Worm (Caenorhabditis elegans): ENCODE measurements around the gene B0334.5.

DNA sequence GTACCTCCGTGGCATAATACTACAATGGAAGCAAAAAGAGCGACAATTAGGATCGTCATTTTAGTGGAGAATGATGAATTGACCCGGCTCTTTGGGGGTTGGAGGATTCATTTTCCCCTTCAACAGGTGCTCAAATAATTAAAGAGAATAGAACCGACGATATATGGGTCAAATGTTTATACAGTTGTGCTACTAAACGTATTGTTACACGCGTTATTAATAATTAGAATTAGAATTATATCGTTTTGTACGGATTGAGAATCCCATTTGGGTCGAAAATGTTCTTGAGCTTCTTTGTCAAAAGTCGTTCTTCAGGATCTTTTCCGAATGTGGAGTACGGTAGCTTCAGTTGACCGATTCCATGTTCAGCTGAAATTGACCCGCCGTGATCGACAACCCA lies 41.3 kb downstream of the B0334.5 start, which contains the start of gene Y62F5A.9:
- TF ChIP-seq nhr-237 (tag; optimal IDR thresholded peaks at IDR 0.05), result no peak
- TF ChIP-seq lin-13 (tag; optimal IDR thresholded peaks at IDR 0.05), result no peak
- TF ChIP-seq unc-39 (tag; optimal IDR thresholded peaks at IDR 0.05), result no peak
- no peak for TF ChIP-seq snpc-4 (tag; optimal IDR thresholded peaks at IDR 0.05)
- TF ChIP-seq sem-2 (GFP tag; optimal IDR thresholded peaks at IDR 0.05), result no peak
- TF ChIP-seq nhr-28 (tag; optimal IDR thresholded peaks at IDR 0.05), result no peak
- no peak for TF ChIP-seq ces-1 (GFP tag; optimal IDR thresholded peaks at IDR 0.05)
- no peak for TF ChIP-seq ztf-11 (tag; optimal IDR thresholded peaks at IDR 0.05)
- TF ChIP-seq unc-120 (tag; optimal IDR thresholded peaks at IDR 0.05; ENCODE audit: poor library complexity, severe bottlenecking), result no peak
- no peak for TF ChIP-seq M03D4.4 (tag; optimal IDR thresholded peaks at IDR 0.05)
- TF ChIP-seq nhr-76 (tag; optimal IDR thresholded peaks at IDR 0.05), result no peak
- no peak for TF ChIP-seq bed-3 (GFP tag; optimal IDR thresholded peaks at IDR 0.05)
